Worm (Caenorhabditis elegans): ENCODE data around the gene sra-3.

The sra-3 gene

ce11 chrII:9501955-9502354 lies 38.7 kb downstream of the sra-3 start:
- peak; percentile 21 for TF ChIP-seq jun-1 (tag; optimal IDR thresholded peaks at IDR 0.05)
- TF ChIP-seq sox-4 (tag; optimal IDR thresholded peaks at IDR 0.05) = no peak
- TF ChIP-seq ceh-8 (GFP tag; optimal IDR thresholded peaks at IDR 0.05) = no peak
- TF ChIP-seq fos-1 (tag; optimal IDR thresholded peaks at IDR 0.05) = no peak
- TF ChIP-seq lin-35 (GFP tag; optimal IDR thresholded peaks at IDR 0.05) = peak in 1 of 2 experiments; percentile 50
- TF ChIP-seq mep-1 (tag; optimal IDR thresholded peaks at IDR 0.05) = no peak
- TF ChIP-seq lir-3 (tag; optimal IDR thresholded peaks at IDR 0.05; ENCODE audit: poor library complexity) = no peak
- no peak for TF ChIP-seq egl-13 (tag; optimal IDR thresholded peaks at IDR 0.05)
- no peak for TF ChIP-seq dsc-1 (tag; optimal IDR thresholded peaks at IDR 0.05)
- TF ChIP-seq pax-3 (tag; optimal IDR thresholded peaks at IDR 0.05) = no peak
- peak; percentile 23 for TF ChIP-seq nhr-90 (tag; optimal IDR thresholded peaks at IDR 0.05; ENCODE audit: poor library complexity)
- 0 out of 2 replicates have a peak, but pooled peaks have one; percentile 12 for TF ChIP-seq nhr-19 (GFP tag; conservative IDR thresholded peaks at IDR 0.05)
- TF ChIP-seq lin-39 (tag; optimal IDR thresholded peaks at IDR 0.05) = no peak
- no peak for TF ChIP-seq tlp-1 (tag; optimal IDR thresholded peaks at IDR 0.05)
- TF ChIP-seq elt-2 (tag; optimal IDR thresholded peaks at IDR 0.05) = peak; percentile 97
- no peak for TF ChIP-seq nhr-77 (tag; optimal IDR thresholded peaks at IDR 0.05)
- no peak for TF ChIP-seq lin-15B (tag; optimal IDR thresholded peaks at IDR 0.05)
- TF ChIP-seq lsy-2 (tag; optimal IDR thresholded peaks at IDR 0.05) = peak in 1 of 2 experiments; percentile 7
- TF ChIP-seq unc-130 (tag; optimal IDR thresholded peaks at IDR 0.05) = no peak
- no peak for TF ChIP-seq pqm-1 (tag; optimal IDR thresholded peaks at IDR 0.05)
- TF ChIP-seq aly-2 (tag; optimal IDR thresholded peaks at IDR 0.05) = no peak
- TF ChIP-seq nhr-28 (tag; optimal IDR thresholded peaks at IDR 0.05) = no peak
- TF ChIP-seq fkh-8 (tag; optimal IDR thresholded peaks at IDR 0.05) = no peak
- TF ChIP-seq unc-86 (tag; optimal IDR thresholded peaks at IDR 0.05) = no peak
- no peak for TF ChIP-seq hlh-17 (GFP tag; optimal IDR thresholded peaks at IDR 0.05; ENCODE audit: borderline replicate concordance)
- peak in 1 of 2 experiments; percentile 48 for TF ChIP-seq mdl-1 (tag; optimal IDR thresholded peaks at IDR 0.05)
- TF ChIP-seq zip-4 (GFP tag; optimal IDR thresholded peaks at IDR 0.05) = no peak
- TF ChIP-seq C34B4.2 (tag; optimal IDR thresholded peaks at IDR 0.05) = no peak
- no peak for TF ChIP-seq nhr-237 (tag; optimal IDR thresholded peaks at IDR 0.05)
- peak; percentile 51 for TF ChIP-seq nhr-71 (tag; optimal IDR thresholded peaks at IDR 0.05)
- TF ChIP-seq ceh-90 (tag; optimal IDR thresholded peaks at IDR 0.05) = no peak
- no peak for TF ChIP-seq efl-1 (optimal IDR thresholded peaks at IDR 0.05)
- peak in 1 of 2 experiments; percentile 57 for TF ChIP-seq efl-1 (GFP tag; optimal IDR thresholded peaks at IDR 0.05 in 1 of 2)
- TF ChIP-seq mab-9 (GFP tag; IDR thresholded peaks at IDR 0.05) = no peak
- TF ChIP-seq egl-27 (tag; optimal IDR thresholded peaks at IDR 0.05) = no peak
- TF ChIP-seq fkh-4 (tag; optimal IDR thresholded peaks at IDR 0.05; ENCODE audit: borderline replicate concordance) = no peak
- no peak for TF ChIP-seq dpl-1 (GFP tag; optimal IDR thresholded peaks at IDR 0.05)
- TF ChIP-seq C04F5.9 (tag; optimal IDR thresholded peaks at IDR 0.05) = no peak
- no peak for TF ChIP-seq ceh-88 (GFP tag; IDR thresholded peaks at IDR 0.05)
- TF ChIP-seq nhr-12 (tag; optimal IDR thresholded peaks at IDR 0.05) = no peak
- no peak for TF ChIP-seq Y116A8C.19 (tag; optimal IDR thresholded peaks at IDR 0.05; ENCODE audit: borderline replicate concordance)
- TF ChIP-seq efl-3 (GFP tag; optimal IDR thresholded peaks at IDR 0.05) = no peak
- no peak for TF ChIP-seq F16B12.6 (tag; optimal IDR thresholded peaks at IDR 0.05)
- TF ChIP-seq irx-1 (tag; optimal IDR thresholded peaks at IDR 0.05) = no peak
- TF ChIP-seq isw-1 (GFP tag; IDR thresholded peaks at IDR 0.05) = no peak
- no peak for TF ChIP-seq aha-1 (tag; optimal IDR thresholded peaks at IDR 0.05)
- no peak for TF ChIP-seq ama-1 (optimal IDR thresholded peaks at IDR 0.05)
- TF ChIP-seq fkh-10 (GFP tag; optimal IDR thresholded peaks at IDR 0.05) = no peak
- no peak for TF ChIP-seq ceh-82 (tag; optimal IDR thresholded peaks at IDR 0.05)
- TF ChIP-seq vab-15 (tag; optimal IDR thresholded peaks at IDR 0.05) = no peak

Measured in whole organism, L1 larva.